Worm (Caenorhabditis elegans): ENCODE data around the gene elpc-4.

Gene elpc-4

DNA sequence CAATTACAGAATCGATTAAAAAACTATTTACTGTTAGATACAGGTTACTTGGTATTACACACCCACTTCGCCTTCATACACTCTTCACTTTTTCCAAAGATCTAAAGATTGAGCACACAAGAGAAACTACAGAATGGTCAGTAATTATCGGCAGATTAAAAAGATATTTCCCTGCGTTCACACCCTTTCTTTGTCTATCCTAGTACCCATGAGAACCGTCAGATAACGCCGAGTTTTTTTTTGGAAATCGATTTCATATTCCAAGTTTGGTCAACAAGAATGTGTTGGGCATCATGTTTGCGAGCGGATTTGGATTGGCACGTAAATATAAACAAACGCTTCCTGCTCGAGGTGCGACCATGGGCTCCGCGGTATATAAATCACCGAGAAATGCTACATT lies 2.9 kb upstream of the elpc-4 start, which contains the start of gene C26B2.8:
C26B2.8 (plus strand) TSS at position 301 of the 400 bp plus-strand sequence.
- peak; percentile 64 for TF ChIP-seq aha-1 (tag)
- no peak for TF ChIP-seq nhr-111 (GFP tag; optimal IDR thresholded peaks at IDR 0.05)

DNA sequence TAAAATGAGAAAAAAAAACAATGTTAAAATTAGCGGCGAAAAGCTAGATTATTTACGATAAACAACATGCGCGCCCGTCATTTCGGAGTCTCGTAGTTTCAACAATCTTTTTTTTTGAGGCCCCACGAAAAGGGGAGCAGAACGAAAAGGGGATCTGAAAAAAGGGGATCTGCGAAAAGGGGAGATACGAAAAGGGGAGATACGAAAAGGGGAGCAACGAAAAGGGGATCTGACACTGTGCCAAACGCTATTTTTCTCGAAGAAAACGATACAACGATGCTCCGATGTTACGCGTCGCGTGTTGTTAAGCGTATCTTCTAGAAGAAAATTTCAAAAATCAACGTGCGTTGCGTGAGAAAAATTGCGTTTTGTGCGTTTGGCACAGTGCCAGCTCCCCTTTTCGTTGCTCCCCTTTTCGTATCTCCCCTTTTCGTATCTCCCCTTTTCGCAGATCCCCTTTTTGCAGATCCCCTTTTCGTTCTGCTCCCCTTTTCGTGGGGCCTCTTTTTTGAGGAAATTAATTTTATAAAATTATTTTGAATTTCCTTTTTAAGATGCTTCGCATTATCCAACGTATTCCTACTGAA lies 975 bp upstream of the elpc-4 start, which contains the start of gene C26B2.7:
C26B2.7 (plus strand) TSS at position 549 of the 587 bp plus-strand sequence.
- peak; percentile 68 for TF ChIP-seq aha-1 (tag)
- peak; percentile 59 for TF ChIP-seq mxl-3 (GFP tag; optimal IDR thresholded peaks at IDR 0.05)
- TF ChIP-seq Y48G9A.11 (GFP tag; IDR thresholded peaks at IDR 0.05): peak; percentile 99
- TF ChIP-seq lim-7 (GFP tag; IDR thresholded peaks at IDR 0.05): peak; percentile 69; the same call in 1 of the 2 replicates
- peak; percentile 67; the same call in 1 of the 2 replicates for TF ChIP-seq egl-43 (GFP tag; IDR thresholded peaks at IDR 0.05)
- TF ChIP-seq dmd-6 (GFP tag; IDR thresholded peaks at IDR 0.05): peak; percentile 71
- peak; percentile 60 for TF ChIP-seq hmg-1.1 (GFP tag; IDR thresholded peaks at IDR 0.05)
- TF ChIP-seq D1046.2 (GFP tag; IDR thresholded peaks at IDR 0.05): peak; percentile 76
- TF ChIP-seq sdz-12 (GFP tag; optimal IDR thresholded peaks at IDR 0.05): peak; percentile 11
- TF ChIP-seq mep-1 (tag; optimal IDR thresholded peaks at IDR 0.05): peak; percentile 78
- peak; percentile 71; the same call in 1 of the 2 replicates for TF ChIP-seq zfp-3 (GFP tag; conservative IDR thresholded peaks at IDR 0.05)
- peak; percentile 49 for TF ChIP-seq R02D3.7 (tag; optimal IDR thresholded peaks at IDR 0.05)
- TF ChIP-seq hif-1 (tag; optimal IDR thresholded peaks at IDR 0.05): peak in 1 of 2 experiments; percentile 73
- peak; percentile 88 for TF ChIP-seq dmd-9 (GFP tag; IDR thresholded peaks at IDR 0.05)
- TF ChIP-seq dve-1 (tag; optimal IDR thresholded peaks at IDR 0.05; ENCODE audit: insufficient read depth): peak; percentile 30
- peak; percentile 39 for TF ChIP-seq lin-13 (GFP tag; optimal IDR thresholded peaks at IDR 0.05)
- peak; percentile 11 for TF ChIP-seq fkh-10 (GFP tag; optimal IDR thresholded peaks at IDR 0.05)
- peak; percentile 70; the same call in 1 of the 2 replicates for TF ChIP-seq madf-9 (GFP tag; conservative IDR thresholded peaks at IDR 0.05)
- peak; percentile 61 for TF ChIP-seq ctbp-1 (GFP tag; IDR thresholded peaks at IDR 0.05)
- TF ChIP-seq duxl-1 (tag; optimal IDR thresholded peaks at IDR 0.05; ENCODE audit: poor library complexity): peak; percentile 20
- TF ChIP-seq madf-5 (GFP tag; IDR thresholded peaks at IDR 0.05): peak in 1 of 2 experiments; percentile 89; a peak in 2 of 4 replicates
- TF ChIP-seq mdt-29 (GFP tag; IDR thresholded peaks at IDR 0.05): peak; percentile 6; the same call in 1 of the 2 replicates
- TF ChIP-seq nhr-11 (tag; optimal IDR thresholded peaks at IDR 0.05): peak; percentile 41
- peak; percentile 96 for TF ChIP-seq ceh-44 (GFP tag; IDR thresholded peaks at IDR 0.05)
- TF ChIP-seq vab-7 (GFP tag; IDR thresholded peaks at IDR 0.05): peak; percentile 85
- TF ChIP-seq hlh-11 (tag; optimal IDR thresholded peaks at IDR 0.05): peak; percentile 29
- TF ChIP-seq ceh-20 (GFP tag; IDR thresholded peaks at IDR 0.05): peak; percentile 72; the same call in 1 of the 2 replicates
- peak; percentile 66 for TF ChIP-seq arid-1 (GFP tag; conservative IDR thresholded peaks at IDR 0.05)
- 0 out of 2 replicates have a peak, but pooled peaks have one; percentile 16 for TF ChIP-seq daf-19 (GFP tag; conservative IDR thresholded peaks at IDR 0.05)
- peak; percentile 94 for TF ChIP-seq T20F7.1 (GFP tag; optimal IDR thresholded peaks at IDR 0.05)
- peak; percentile 76 for TF ChIP-seq snpc-1.2 (GFP tag; IDR thresholded peaks at IDR 0.05)
- peak; percentile 62; the same call in 1 of the 2 replicates for TF ChIP-seq nhr-42 (GFP tag; IDR thresholded peaks at IDR 0.05)
- TF ChIP-seq lin-29 (GFP tag; IDR thresholded peaks at IDR 0.05): 0 out of 2 replicates have a peak, but pooled peaks have one; percentile 31
- TF ChIP-seq set-16 (GFP tag; IDR thresholded peaks at IDR 0.05): peak; percentile 30; the same call in 1 of the 2 replicates
- TF ChIP-seq lin-38 (GFP tag; IDR thresholded peaks at IDR 0.05): peak; percentile 80
- peak; percentile 34 for TF ChIP-seq nhr-6 (tag; optimal IDR thresholded peaks at IDR 0.05)
- peak; percentile 88 for TF ChIP-seq ZK337.2 (GFP tag; IDR thresholded peaks at IDR 0.05)
- peak; percentile 96 for TF ChIP-seq mes-2 (tag; optimal IDR thresholded peaks at IDR 0.05; ENCODE audit: poor library complexity, severe bottlenecking)
- TF ChIP-seq rbr-2 (tag; optimal IDR thresholded peaks at IDR 0.05): peak; percentile 67
- 0 out of 2 replicates have a peak, but pooled peaks have one; percentile 53 for TF ChIP-seq tra-1 (GFP tag; IDR thresholded peaks at IDR 0.05)
- TF ChIP-seq hlh-30 (tag; optimal IDR thresholded peaks at IDR 0.05; ENCODE audit: insufficient read depth): peak; percentile 34
- TF ChIP-seq unc-130 (GFP tag; optimal IDR thresholded peaks at IDR 0.05): peak; percentile 82
- peak; percentile 74 for TF ChIP-seq dpl-1 (GFP tag; optimal IDR thresholded peaks at IDR 0.05)
- peak; percentile 16 for TF ChIP-seq F37D6.2 (tag; optimal IDR thresholded peaks at IDR 0.05)
- TF ChIP-seq lsy-2 (tag; optimal IDR thresholded peaks at IDR 0.05): peak; percentile 59 to 63

Measured in whole organism, L4 larva.